Worm (Caenorhabditis elegans) whole organism, early embryonic: ENCODE results near the gene F49C12.6.

Experiments
- ama-1 ChIP-seq: fragments of 150-350 bp; optimal IDR thresholded peaks from 2 replicates; lab custom pipeline; 2014
- ets-7 ChIP-seq: sonication (generic microtip); optimal IDR thresholded peaks from 2 replicates; lab custom pipeline; 2016; ENCODE audit warnings: missing genotype, missing genetic modification characterization, missing compliant biosample characterization
- tra-4 ChIP-seq: sonication (generic microtip); optimal IDR thresholded peaks from 2 replicates; lab custom pipeline; 2017; ENCODE audit warnings: missing genetic modification characterization, missing compliant biosample characterization

DNA sequence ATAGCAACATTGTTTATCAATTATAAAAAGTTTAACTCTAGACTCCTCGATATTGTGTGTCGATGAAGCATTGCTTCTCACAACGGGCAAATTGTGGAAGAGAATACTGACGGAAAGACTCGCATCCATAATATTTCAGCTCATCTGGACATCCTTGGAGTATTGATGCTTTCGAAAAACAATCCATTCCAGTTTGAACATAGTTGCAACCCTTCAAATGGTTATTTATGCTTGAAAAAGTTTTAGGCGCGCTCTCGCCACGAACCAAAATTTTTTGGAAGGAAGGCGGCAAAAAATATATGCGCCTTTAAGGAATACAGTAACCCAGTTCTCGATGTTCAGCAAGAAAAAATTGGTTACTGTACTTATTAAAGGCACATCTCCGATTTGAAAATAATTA lies 13.6 kb upstream of the F49C12.6 start:
- no peak for TF ChIP-seq ama-1 (lab: Kevin White, UChicago)
- TF ChIP-seq ets-7 = no peak
- no peak for TF ChIP-seq tra-4 (tag; lab: Kevin White, UChicago)
